Worm (Caenorhabditis elegans) whole organism, L4 larva: Measurements from ENCODE around the gene F13D12.5.

Source experiments
- D1046.2 ChIP-seq: fragments of 200-800 bp; sonication (Bioruptor generic); IDR thresholded peaks from 2 replicates; pipeline ENCODE4 v1.3.6; 2022; ENCODE audit warnings: missing genetic modification characterization, missing compliant biosample characterization
- F44E2.7 ChIP-seq: fragments of 200-800 bp; sonication (Bioruptor generic); IDR thresholded peaks from 2 replicates; pipeline ENCODE4 v2.1.2; 2022; ENCODE audit warnings: missing genetic modification characterization, missing compliant biosample characterization
- T20F7.1 ChIP-seq: fragments of 200-800 bp; sonication (Bioruptor generic); optimal IDR thresholded peaks from 2 replicates; lab custom pipeline; 2018; ENCODE audit warnings: mild to moderate bottlenecking, missing genetic modification characterization, missing compliant biosample characterization
- Y75B8A.6 ChIP-seq: fragments of 200-800 bp; sonication (Bioruptor generic); IDR thresholded peaks from 2 replicates; pipeline ENCODE4 v1.3.6; 2022; ENCODE audit warnings: missing genetic modification reagents, missing genetic modification characterization, missing compliant biosample characterization
- aha-1 ChIP-seq: fragments of 150-350 bp; peaks from one replicate; lab custom pipeline; 2014; ENCODE audit warnings: missing biosample characterization, missing genetic modification characterization
- ceh-82 ChIP-seq: sonication (generic microtip); optimal IDR thresholded peaks from 2 replicates; lab custom pipeline; 2017; ENCODE audit warnings: missing biosample characterization, missing genetic modification characterization
- ces-1 ChIP-seq: fragments of 150-350 bp; sonication (generic microtip); optimal IDR thresholded peaks from 4 replicates; lab custom pipeline; 2014; ENCODE audit warnings: missing biosample characterization, missing genetic modification reagents, missing genetic modification characterization
- daf-16 ChIP-seq, 3 experiments: sonication (generic microtip); optimal IDR thresholded peaks; 2 replicates each; lab custom pipeline; 2016 to 2017; ENCODE audit warnings: missing genetic modification characterization in 3 of 3, missing genetic modification reagents in 3 of 3, mild to moderate bottlenecking in 2 of 3, missing compliant biosample characterization in 2 of 3, missing biosample characterization in 1 of 3, moderate library complexity in 1 of 3
- daf-8 ChIP-seq: fragments of 200-800 bp; sonication (Bioruptor generic); IDR thresholded peaks from 2 replicates; pipeline ENCODE4 v1.3.6; 2022; ENCODE audit warnings: missing genetic modification characterization, missing compliant biosample characterization
- dmd-6 ChIP-seq: fragments of 200-800 bp; sonication (Bioruptor generic); IDR thresholded peaks from 2 replicates; pipeline ENCODE4 v1.3.6; 2022; ENCODE audit warnings: missing genetic modification reagents, missing genetic modification characterization, missing compliant biosample characterization
- dpl-1 ChIP-seq: fragments of 150-350 bp; optimal IDR thresholded peaks from 2 replicates; lab custom pipeline; 2014; ENCODE audit warnings: missing biosample characterization, missing genetic modification reagents, missing genetic modification characterization
- duxl-1 ChIP-seq: sonication (generic microtip); optimal IDR thresholded peaks from 2 replicates; lab custom pipeline; 2016; ENCODE audit warnings: mild to moderate bottlenecking, missing genetic modification characterization, moderate library complexity, missing compliant biosample characterization; ENCODE audit not compliant: poor library complexity
- dve-1 ChIP-seq: sonication (generic microtip); optimal IDR thresholded peaks from 2 replicates; lab custom pipeline; 2017; ENCODE audit warnings: antibody characterized with exemption, mild to moderate bottlenecking, missing genetic modification characterization, missing compliant biosample characterization; ENCODE audit not compliant: insufficient read depth
- egl-43 ChIP-seq: fragments of 200-800 bp; sonication (Bioruptor generic); IDR thresholded peaks from 2 replicates; pipeline ENCODE4 v1.3.6; 2022; ENCODE audit warnings: missing genetic modification reagents, missing genetic modification characterization, missing compliant biosample characterization
- fos-1 ChIP-seq: fragments of 150-350 bp; optimal IDR thresholded peaks from 2 replicates; lab custom pipeline; 2014; ENCODE audit warnings: missing biosample characterization, missing genetic modification characterization
- gei-8 ChIP-seq: fragments of 200-800 bp; sonication (Bioruptor generic); optimal IDR thresholded peaks from 2 replicates; lab custom pipeline; 2018; ENCODE audit warnings: mild to moderate bottlenecking, missing genetic modification characterization, missing compliant biosample characterization
- hlh-11 ChIP-seq: fragments of 200-800 bp; sonication (Bioruptor generic); optimal IDR thresholded peaks from 2 replicates; lab custom pipeline; 2018; ENCODE audit warnings: mild to moderate bottlenecking, missing genetic modification characterization, missing compliant biosample characterization
- lin-1 ChIP-seq: fragments of 200-800 bp; sonication (Bioruptor generic); IDR thresholded peaks from 2 replicates; pipeline ENCODE4 v1.3.6; 2022; ENCODE audit warnings: missing genetic modification reagents, missing genetic modification characterization, missing compliant biosample characterization
- lin-13 ChIP-seq: fragments of 150-350 bp; optimal IDR thresholded peaks from 2 replicates; lab custom pipeline; 2014; ENCODE audit warnings: missing biosample characterization, missing genetic modification reagents, missing genetic modification characterization
- lin-29 ChIP-seq: fragments of 200-800 bp; sonication (Bioruptor generic); IDR thresholded peaks from 2 replicates; pipeline ENCODE4 v1.3.6; 2022; ENCODE audit warnings: missing genetic modification reagents, missing genetic modification characterization, missing compliant biosample characterization
- lin-39 ChIP-seq: fragments of 150-350 bp; optimal IDR thresholded peaks from 2 replicates; lab custom pipeline; 2014; ENCODE audit warnings: missing biosample characterization, missing genetic modification reagents, missing genetic modification characterization
- lir-3 ChIP-seq: sonication (generic microtip); optimal IDR thresholded peaks from 2 replicates; lab custom pipeline; 2016; ENCODE audit warnings: mild to moderate bottlenecking, missing genetic modification characterization, missing compliant biosample characterization
- lsy-2 ChIP-seq, 2 experiments: fragments of 150-350 bp in 1 of 2; sonication (generic microtip) in 1 of 2; optimal IDR thresholded peaks; 2 replicates each; lab custom pipeline; 2014 to 2017; ENCODE audit warnings: missing biosample characterization in 2 of 2, missing genetic modification characterization in 2 of 2
- madf-5 ChIP-seq, 2 experiments: fragments of 200-800 bp; sonication (Bioruptor generic); IDR thresholded peaks; 2 replicates each; pipeline ENCODE4 v1.3.6; 2022; ENCODE audit warnings: missing compliant biosample characterization in 2 of 2, missing genetic modification characterization in 2 of 2
- madf-9 ChIP-seq: fragments of 200-800 bp; sonication (Bioruptor generic); conservative IDR thresholded peaks from 2 replicates; pipeline ENCODE4 v1.3.6; 2022; ENCODE audit warnings: missing genetic modification reagents, missing genetic modification characterization, missing compliant biosample characterization
- mdt-29 ChIP-seq: fragments of 200-800 bp; sonication (Bioruptor generic); IDR thresholded peaks from 2 replicates; pipeline ENCODE4 v1.3.6; 2022; ENCODE audit warnings: missing genetic modification reagents, missing genetic modification characterization, missing compliant biosample characterization
- mes-2 ChIP-seq: sonication (generic microtip); optimal IDR thresholded peaks from 2 replicates; lab custom pipeline; 2016; ENCODE audit warnings: missing genotype, mild to moderate bottlenecking, missing genetic modification characterization, missing compliant biosample characterization; ENCODE audit not compliant: poor library complexity, severe bottlenecking
- nhr-10 ChIP-seq: fragments of 150-350 bp; optimal IDR thresholded peaks from 2 replicates; lab custom pipeline; 2014; ENCODE audit warnings: missing biosample characterization, missing genetic modification characterization
- nhr-111 ChIP-seq: fragments of 200-800 bp; sonication (Bioruptor generic); optimal IDR thresholded peaks from 2 replicates; lab custom pipeline; 2018; ENCODE audit warnings: mild to moderate bottlenecking, missing genetic modification characterization, missing compliant biosample characterization
- nhr-237 ChIP-seq: sonication (generic microtip); optimal IDR thresholded peaks from 2 replicates; lab custom pipeline; 2017; ENCODE audit warnings: missing biosample characterization, missing genetic modification characterization
- nhr-41 ChIP-seq: fragments of 200-800 bp; sonication (Bioruptor generic); IDR thresholded peaks from 2 replicates; pipeline ENCODE4 v1.3.6; 2022; ENCODE audit warnings: missing genetic modification reagents, missing genetic modification characterization, missing compliant biosample characterization
- nhr-42 ChIP-seq: fragments of 200-800 bp; sonication (Bioruptor generic); IDR thresholded peaks from 2 replicates; pipeline ENCODE4 v1.3.6; 2022; ENCODE audit warnings: missing genetic modification characterization, missing compliant biosample characterization
- nhr-76 ChIP-seq: fragments of 150-350 bp; optimal IDR thresholded peaks from 2 replicates; lab custom pipeline; 2014; ENCODE audit warnings: missing biosample characterization, missing genetic modification characterization
- nhr-77 ChIP-seq: fragments of 150-350 bp; optimal IDR thresholded peaks from 2 replicates; lab custom pipeline; 2014; ENCODE audit warnings: missing biosample characterization, missing genetic modification characterization
- pqm-1 ChIP-seq: sonication (generic microtip); optimal IDR thresholded peaks from 2 replicates; lab custom pipeline; 2017; ENCODE audit warnings: missing biosample characterization, missing genetic modification characterization
- rbr-2 ChIP-seq: sonication (generic microtip); optimal IDR thresholded peaks from 2 replicates; lab custom pipeline; 2016; ENCODE audit warnings: missing genotype, missing genetic modification characterization, missing compliant biosample characterization
- saeg-2 ChIP-seq: fragments of 200-800 bp; sonication (Bioruptor generic); IDR thresholded peaks from 2 replicates; pipeline ENCODE4 v1.3.6; 2022; ENCODE audit warnings: missing genetic modification reagents, missing genetic modification characterization, missing compliant biosample characterization
- skn-1 ChIP-seq: fragments of 150-350 bp; optimal IDR thresholded peaks from 2 replicates; lab custom pipeline; 2014; ENCODE audit warnings: missing biosample characterization, missing genetic modification characterization
- spr-1 ChIP-seq: sonication (generic microtip); optimal IDR thresholded peaks from 2 replicates; lab custom pipeline; 2016; ENCODE audit warnings: mild to moderate bottlenecking, missing genetic modification characterization, missing compliant biosample characterization
- spr-3 ChIP-seq: fragments of 200-800 bp; sonication (Bioruptor generic); optimal IDR thresholded peaks from 2 replicates; lab custom pipeline; 2018; ENCODE audit warnings: mild to moderate bottlenecking, missing genetic modification characterization, missing compliant biosample characterization
- tag-97 ChIP-seq: fragments of 200-800 bp; sonication (Bioruptor generic); IDR thresholded peaks from 2 replicates; pipeline ENCODE4 v1.3.6; 2022; ENCODE audit warnings: missing genetic modification characterization, missing compliant biosample characterization
- tra-1 ChIP-seq: fragments of 200-800 bp; sonication (Bioruptor generic); IDR thresholded peaks from 2 replicates; pipeline ENCODE4 v1.3.6; 2022; ENCODE audit warnings: missing genetic modification reagents, missing genetic modification characterization, missing compliant biosample characterization
- unc-62 ChIP-seq, 3 experiments: fragments of 150-350 bp in 1 of 3; sonication (generic microtip); optimal IDR thresholded peaks in 2 of 3; peaks in 1 of 3; 1 replicate in 1 of 3; 2 replicates in 2 of 3; lab custom pipeline; 2014 to 2017; ENCODE audit warnings: missing biosample characterization in 3 of 3, missing genetic modification characterization in 3 of 3, missing genetic modification reagents in 3 of 3, missing genotype in 1 of 3
- zfp-2 ChIP-seq: sonication (generic microtip); optimal IDR thresholded peaks from 2 replicates; lab custom pipeline; 2016; ENCODE audit warnings: mild to moderate bottlenecking, missing genetic modification characterization, missing compliant biosample characterization
- zfp-3 ChIP-seq: fragments of 200-800 bp; sonication (Bioruptor generic); conservative IDR thresholded peaks from 2 replicates; pipeline ENCODE4 v1.3.6; 2022; ENCODE audit warnings: missing genetic modification reagents, missing genetic modification characterization, missing compliant biosample characterization
- zip-2 ChIP-seq: fragments of 150-350 bp; optimal IDR thresholded peaks from 2 replicates; lab custom pipeline; 2014; ENCODE audit warnings: missing biosample characterization, missing genetic modification characterization
- ztf-7 ChIP-seq: fragments of 150-350 bp; optimal IDR thresholded peaks from 2 replicates; lab custom pipeline; 2014; ENCODE audit warnings: missing biosample characterization, missing genetic modification characterization

The F13D12.5 gene

ce11 chrII:11742320-11742719 is 15.7 kb downstream of the F13D12.5 start:
- TF ChIP-seq F44E2.7 (no peak), mdt-29 (no peak), spr-1 (tag; lab: Kevin White, UChicago) (peak; percentile 22), nhr-76 (tag; lab: Kevin White, UChicago) (no peak), skn-1 (no peak), madf-9 (GFP tag; lab: Robert Waterston, UW) (no peak), fos-1 (tag; lab: Kevin White, UChicago) (no peak), D1046.2 (no peak), lsy-2 (tag; optimal IDR thresholded peaks at IDR 0.05; lab: Kevin White, UChicago) (no peak), egl-43 (GFP tag; lab: Robert Waterston, UW) (no peak), ztf-7 (tag; lab: Kevin White, UChicago) (no peak), hlh-11 (tag; lab: Kevin White, UChicago) (no peak), unc-62 (GFP tag; optimal IDR thresholded peaks at IDR 0.05 in 1 of 2; lab: Kevin White, UChicago) (peak in 1 of 2 experiments; percentile 94), unc-62 (tag; optimal IDR thresholded peaks at IDR 0.05; lab: Kevin White, UChicago) (no peak), lir-3 (tag; lab: Kevin White, UChicago) (no peak), rbr-2 (tag; lab: Kevin White, UChicago) (no peak), zip-2 (tag; lab: Kevin White, UChicago) (no peak), ces-1 (GFP tag; lab: Kevin White, UChicago) (no peak)

- TF ChIP-seq T20F7.1 (peak; percentile 56), gei-8 (GFP tag; lab: Kevin White, UChicago) (peak; percentile 39), dve-1 (tag; lab: Kevin White, UChicago) (no peak), tag-97 (GFP tag; lab: Robert Waterston, UW) (no peak), rbr-2 (tag; lab: Kevin White, UChicago) (peak; percentile 85), aha-1 (tag; lab: Kevin White, UChicago) (peak; percentile 56), madf-5 (GFP tag; IDR thresholded peaks at IDR 0.05; lab: Robert Waterston, UW) (0 out of 4 replicates have a peak, but pooled peaks of 1 of the 2 experiments have one; percentile 16), spr-3 (GFP tag; lab: Kevin White, UChicago) (peak; percentile 40), nhr-111 (no peak), saeg-2 (GFP tag; lab: Robert Waterston, UW) (no peak), ces-1 (GFP tag; lab: Kevin White, UChicago) (no peak), ceh-82 (tag; lab: Kevin White, UChicago) (no peak), zfp-3 (GFP tag; lab: Robert Waterston, UW) (no peak), dmd-6 (GFP tag; lab: Robert Waterston, UW) (peak; percentile 21; the same call in 1 of the 2 replicates), duxl-1 (tag; lab: Kevin White, UChicago) (no peak), daf-16 (GFP tag; optimal IDR thresholded peaks at IDR 0.05; lab: Kevin White, UChicago) (peak in 1 of 2 experiments; percentile 9), daf-16 (tag; optimal IDR thresholded peaks at IDR 0.05; lab: Kevin White, UChicago) (no peak), lin-1 (no peak), nhr-237 (no peak), F44E2.7 (no peak), mdt-29 (no peak), pqm-1 (tag; lab: Kevin White, UChicago) (no peak), tra-1 (GFP tag; lab: Robert Waterston, UW) (0 out of 2 replicates have a peak, but pooled peaks have one; percentile 17), madf-9 (GFP tag; lab: Robert Waterston, UW) (no peak), daf-8 (0 out of 2 replicates have a peak, but pooled peaks have one; percentile 72), nhr-77 (tag; lab: Kevin White, UChicago) (no peak), lin-39 (no peak), nhr-41 (no peak), dpl-1 (GFP tag; lab: Kevin White, UChicago) (no peak), nhr-42 (GFP tag; lab: Robert Waterston, UW) (no peak), unc-62 (GFP tag; optimal IDR thresholded peaks at IDR 0.05 in 1 of 2; lab: Kevin White, UChicago) (peak in 1 of 2 experiments; percentile 93), unc-62 (tag; optimal IDR thresholded peaks at IDR 0.05; lab: Kevin White, UChicago) (no peak), lin-29 (no peak), egl-43 (GFP tag; lab: Robert Waterston, UW) (peak; percentile 79; the same call in 1 of the 2 replicates), lin-13 (peak; percentile 1), Y75B8A.6 (GFP tag; lab: Robert Waterston, UW) (no peak), nhr-10 (no peak), zfp-2 (peak; percentile 5), mes-2 (tag; lab: Kevin White, UChicago) (peak; percentile 64)
These were observed 20.2 kb downstream of the F13D12.5 start for ce11 chrII:11746782-11747288.
